Worm (Caenorhabditis elegans): ENCODE data around the gene irld-27.
A peak's percentile ranks its signal among the peaks of the same experiment; 100 is the strongest.

Gene irld-27

DNA sequence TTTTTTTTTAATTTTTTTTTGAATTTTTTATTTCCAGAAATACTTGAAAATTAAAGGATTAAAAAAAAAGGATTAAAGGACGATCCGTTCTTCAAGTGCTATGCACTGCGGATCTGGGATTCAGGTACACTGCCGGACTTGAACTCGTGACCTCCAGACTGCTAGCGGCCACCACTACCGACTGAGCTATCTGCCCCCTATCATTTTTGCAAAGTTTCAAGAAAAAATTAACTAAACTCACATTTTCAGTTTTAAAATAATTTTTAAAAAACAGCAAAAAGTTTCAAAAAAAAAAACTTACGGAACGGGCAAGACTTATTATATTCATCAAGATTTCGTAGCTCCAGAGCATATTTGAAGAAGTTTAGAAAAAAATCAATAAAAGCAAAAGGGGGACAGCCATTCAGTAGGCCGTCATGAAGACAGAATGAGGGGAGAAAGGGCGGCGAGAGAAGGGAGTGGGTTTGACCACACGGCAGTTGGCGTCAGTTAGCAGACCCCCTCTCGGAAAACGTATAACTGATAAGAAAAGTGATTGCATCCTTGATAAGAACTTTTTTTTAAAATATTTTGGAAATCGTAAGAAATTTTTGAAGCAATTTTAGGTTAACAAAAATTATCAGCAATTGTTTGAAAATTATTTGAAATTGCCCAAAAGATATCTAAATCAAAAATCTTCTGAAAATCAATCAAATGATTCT is 21.0 kb upstream of the irld-27 start:
- no peak for TF ChIP-seq klf-2 (GFP tag; conservative IDR thresholded peaks at IDR 0.05)
- peak; percentile 48 for TF ChIP-seq T22C8.4 (GFP tag; IDR thresholded peaks at IDR 0.05)
- no peak for TF ChIP-seq med-1 (GFP tag; optimal IDR thresholded peaks at IDR 0.05; ENCODE audit: insufficient read depth)

DNA sequence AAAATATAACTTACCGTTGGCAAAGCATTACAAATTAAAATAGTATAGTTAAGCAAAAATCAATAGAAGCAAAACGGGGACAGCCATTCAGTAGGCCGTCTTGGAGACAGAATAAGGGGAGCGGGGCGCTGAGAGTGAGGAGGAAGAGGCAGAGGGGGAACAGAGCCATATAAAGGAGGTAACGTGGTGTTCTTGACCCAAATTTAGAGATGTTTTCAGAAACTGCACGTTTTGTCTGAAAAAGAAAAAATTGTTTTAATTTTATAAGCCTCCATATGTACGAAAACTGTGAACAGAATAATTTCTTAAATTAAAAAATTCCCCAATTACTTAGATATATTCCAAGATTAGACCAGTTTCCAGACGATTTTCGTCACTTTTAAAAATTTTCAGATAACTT is 18.7 kb upstream of the irld-27 start, which contains the start of gene F39E9.6:
TSS of gene F39E9.6 (minus strand) at position 101 of the 400 bp plus-strand sequence.
- no peak for TF ChIP-seq klf-2 (GFP tag; conservative IDR thresholded peaks at IDR 0.05)
- TF ChIP-seq ztf-23 (GFP tag; IDR thresholded peaks at IDR 0.05) = no peak
- TF ChIP-seq T22C8.4 (GFP tag; IDR thresholded peaks at IDR 0.05) = no peak
- TF ChIP-seq ztf-29 (GFP tag; IDR thresholded peaks at IDR 0.05) = no peak
- TF ChIP-seq tab-1 (GFP tag; IDR thresholded peaks at IDR 0.05) = no peak
- TF ChIP-seq cog-1 (tag; optimal IDR thresholded peaks at IDR 0.05) = no peak
- no peak for TF ChIP-seq med-1 (GFP tag; optimal IDR thresholded peaks at IDR 0.05; ENCODE audit: insufficient read depth)
- no peak for TF ChIP-seq flt-1 (GFP tag; IDR thresholded peaks at IDR 0.05)
- no peak for TF ChIP-seq ref-1 (GFP tag; conservative IDR thresholded peaks at IDR 0.05)

- TF ChIP-seq klf-2 (GFP tag; conservative IDR thresholded peaks at IDR 0.05) (no peak), flt-1 (GFP tag; IDR thresholded peaks at IDR 0.05) (no peak), ztf-29 (GFP tag; IDR thresholded peaks at IDR 0.05) (no peak), T22C8.4 (GFP tag; IDR thresholded peaks at IDR 0.05) (no peak), ref-1 (GFP tag; conservative IDR thresholded peaks at IDR 0.05) (no peak), tab-1 (GFP tag; IDR thresholded peaks at IDR 0.05) (no peak), med-1 (GFP tag; optimal IDR thresholded peaks at IDR 0.05; ENCODE audit: insufficient read depth) (no peak), ztf-23 (GFP tag; IDR thresholded peaks at IDR 0.05) (no peak), cog-1 (tag; optimal IDR thresholded peaks at IDR 0.05) (no peak)
Measured at ce11 chrII:3318839-3319238, 13.3 kb upstream of the irld-27 start.

DNA sequence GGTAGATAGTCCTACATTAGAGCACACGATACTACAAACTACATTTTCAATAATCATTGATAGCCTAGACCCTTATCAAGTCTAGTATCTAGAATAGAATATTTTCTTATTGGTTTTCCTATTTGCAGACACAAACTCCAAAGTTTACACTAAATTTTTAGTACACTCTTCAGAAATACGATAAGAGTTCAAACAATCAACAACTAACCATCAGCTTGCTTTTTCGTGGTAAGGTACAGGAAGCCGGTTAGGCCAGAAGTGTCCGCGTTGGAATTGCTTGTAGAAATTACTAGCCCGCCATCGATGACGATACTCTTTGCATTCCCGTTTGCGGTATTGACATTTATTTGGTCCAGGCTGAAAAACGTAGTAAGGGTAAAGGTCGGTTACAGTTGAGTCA is 9.9 kb upstream of the irld-27 start, which contains the start of gene Y46D2A.1:
TSS of gene Y46D2A.1 (plus strand) at position 301 of the 400 bp plus-strand sequence.
- TF ChIP-seq flt-1 (GFP tag; IDR thresholded peaks at IDR 0.05) (no peak), tab-1 (GFP tag; IDR thresholded peaks at IDR 0.05) (no peak), ref-1 (GFP tag; conservative IDR thresholded peaks at IDR 0.05) (no peak), med-1 (GFP tag; optimal IDR thresholded peaks at IDR 0.05; ENCODE audit: insufficient read depth) (no peak), T22C8.4 (GFP tag; IDR thresholded peaks at IDR 0.05) (no peak), cog-1 (tag; optimal IDR thresholded peaks at IDR 0.05) (no peak), ztf-29 (GFP tag; IDR thresholded peaks at IDR 0.05) (no peak), ztf-23 (GFP tag; IDR thresholded peaks at IDR 0.05) (no peak), klf-2 (GFP tag; conservative IDR thresholded peaks at IDR 0.05) (no peak)

ce11 chrII:3323179-3323578 is 9.0 kb upstream of the irld-27 start, which contains the start of gene Y46D2A.2:
Gene Y46D2A.2 (minus strand): TSS chrII:3323279.
- no peak for TF ChIP-seq tab-1 (GFP tag; IDR thresholded peaks at IDR 0.05)

DNA sequence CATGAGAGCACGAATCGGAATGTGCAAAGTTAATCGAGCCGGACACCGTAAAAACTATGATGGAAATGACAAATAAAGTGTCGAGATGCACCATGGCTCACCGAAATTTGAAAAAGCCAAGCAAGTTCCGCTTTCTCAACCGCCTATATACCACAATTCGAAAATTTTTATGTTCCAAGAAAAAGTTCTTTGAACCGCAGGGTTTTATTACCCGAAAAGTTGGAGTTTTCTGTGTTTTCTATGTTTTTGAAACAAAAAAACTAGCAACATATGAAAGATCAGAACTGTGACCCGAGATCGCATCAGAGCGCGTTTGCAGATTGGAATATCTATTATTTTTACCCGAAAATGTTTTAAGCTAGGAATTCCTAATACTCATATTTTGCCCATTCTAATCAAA is 5.0 kb upstream of the irld-27 start, which contains the start of gene Y46D2A.3:
TSS of gene Y46D2A.3 (minus strand) at position 101 of the 400 bp plus-strand sequence.
- TF ChIP-seq med-1 (GFP tag; optimal IDR thresholded peaks at IDR 0.05; ENCODE audit: insufficient read depth) = no peak
- TF ChIP-seq ztf-23 (GFP tag; IDR thresholded peaks at IDR 0.05) = no peak
- TF ChIP-seq tab-1 (GFP tag; IDR thresholded peaks at IDR 0.05) = no peak
- no peak for TF ChIP-seq T22C8.4 (GFP tag; IDR thresholded peaks at IDR 0.05)
- no peak for TF ChIP-seq cog-1 (tag; optimal IDR thresholded peaks at IDR 0.05)
- no peak for TF ChIP-seq ref-1 (GFP tag; conservative IDR thresholded peaks at IDR 0.05)
- no peak for TF ChIP-seq flt-1 (GFP tag; IDR thresholded peaks at IDR 0.05)
- no peak for TF ChIP-seq ztf-29 (GFP tag; IDR thresholded peaks at IDR 0.05)
- TF ChIP-seq klf-2 (GFP tag; conservative IDR thresholded peaks at IDR 0.05) = no peak

DNA sequence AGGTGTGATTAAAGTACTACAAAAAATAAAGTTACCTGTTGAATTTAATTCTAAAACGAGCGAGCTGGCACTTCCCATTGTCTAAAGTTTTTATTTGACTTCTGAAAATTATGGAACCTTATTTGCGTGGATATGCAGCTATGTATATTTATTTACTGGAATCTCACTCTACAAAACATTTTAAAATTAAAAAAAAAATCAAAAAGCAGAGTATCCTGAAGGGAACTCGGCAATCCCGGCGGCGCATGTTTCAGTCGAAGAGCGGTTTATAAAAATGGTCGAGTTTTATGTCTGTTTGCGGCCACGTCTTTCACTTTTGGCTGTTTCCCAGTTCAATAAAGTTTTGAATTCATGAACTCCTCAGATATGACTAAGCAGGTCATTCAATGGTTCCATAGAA is 4.9 kb downstream of the irld-27 start, which contains the start of gene F14D2.19:
TSS of gene F14D2.19 (minus strand) at position 101 of the 400 bp plus-strand sequence.
- TF ChIP-seq tab-1 (GFP tag; IDR thresholded peaks at IDR 0.05) (no peak), ztf-23 (GFP tag; IDR thresholded peaks at IDR 0.05) (no peak), med-1 (GFP tag; optimal IDR thresholded peaks at IDR 0.05; ENCODE audit: insufficient read depth) (no peak), ref-1 (GFP tag; conservative IDR thresholded peaks at IDR 0.05) (no peak), ztf-29 (GFP tag; IDR thresholded peaks at IDR 0.05) (no peak), flt-1 (GFP tag; IDR thresholded peaks at IDR 0.05) (no peak), T22C8.4 (GFP tag; IDR thresholded peaks at IDR 0.05) (no peak), klf-2 (GFP tag; conservative IDR thresholded peaks at IDR 0.05) (no peak), cog-1 (tag; optimal IDR thresholded peaks at IDR 0.05) (no peak)

DNA sequence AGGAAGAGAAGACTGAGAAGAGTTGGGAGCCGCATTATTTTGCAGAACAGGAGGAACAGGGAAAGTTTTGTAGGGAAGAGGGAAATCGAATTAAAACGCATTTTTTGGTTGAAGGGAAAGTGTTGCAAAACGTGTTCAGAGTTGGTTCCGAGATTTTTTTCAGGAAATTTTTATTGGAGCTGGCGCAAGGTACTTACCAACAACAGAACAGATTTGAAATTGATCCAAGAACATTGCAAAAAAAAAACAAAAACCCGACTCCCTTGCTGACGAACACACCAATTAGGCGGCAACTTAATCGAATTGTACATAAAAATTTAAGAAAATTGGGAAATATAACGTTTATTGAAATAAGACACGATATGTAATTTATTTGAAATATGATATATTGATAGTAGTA is 6.4 kb downstream of the irld-27 start, which contains the start of gene F14D2.7:
TSS of gene F14D2.7 (minus strand) at position 101 of the 400 bp plus-strand sequence.
- TF ChIP-seq ztf-23 (GFP tag; IDR thresholded peaks at IDR 0.05) (no peak), flt-1 (GFP tag; IDR thresholded peaks at IDR 0.05) (no peak), ztf-29 (GFP tag; IDR thresholded peaks at IDR 0.05) (no peak), cog-1 (tag; optimal IDR thresholded peaks at IDR 0.05) (no peak), ref-1 (GFP tag; conservative IDR thresholded peaks at IDR 0.05) (no peak), tab-1 (GFP tag; IDR thresholded peaks at IDR 0.05) (no peak), T22C8.4 (GFP tag; IDR thresholded peaks at IDR 0.05) (no peak), klf-2 (GFP tag; conservative IDR thresholded peaks at IDR 0.05) (no peak), med-1 (GFP tag; optimal IDR thresholded peaks at IDR 0.05; ENCODE audit: insufficient read depth) (no peak)

- TF ChIP-seq T22C8.4 (GFP tag; IDR thresholded peaks at IDR 0.05) (peak; percentile 14; the same call in 1 of the 2 replicates), ztf-23 (GFP tag; IDR thresholded peaks at IDR 0.05) (no peak)
Measured at ce11 chrII:3340251-3340650, 8.1 kb downstream of the irld-27 start, which contains the start of gene F14D2.5. Gene F14D2.5 (plus strand): TSS chrII:3340551.

DNA sequence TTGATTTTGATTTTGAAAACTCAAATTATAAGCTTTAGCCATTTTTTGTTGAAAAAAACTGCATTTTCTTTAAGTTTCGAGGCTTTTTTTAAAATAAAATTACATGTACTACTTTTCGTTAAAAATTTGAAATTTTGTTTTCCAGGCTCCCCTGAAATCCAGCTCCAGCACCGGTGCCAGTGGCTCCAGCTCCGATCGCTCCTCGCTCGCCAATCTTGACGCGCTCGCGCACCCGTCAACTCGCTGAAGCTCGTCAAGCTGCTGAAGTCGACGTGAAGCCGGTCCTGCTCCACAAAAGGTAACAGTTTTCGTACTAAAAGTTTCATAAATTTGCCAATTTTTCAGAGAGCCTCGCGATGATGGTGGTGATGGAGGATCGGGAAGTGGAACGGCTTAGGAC is 8.7 kb downstream of the irld-27 start:
- TF ChIP-seq cog-1 (tag; optimal IDR thresholded peaks at IDR 0.05) (no peak), ztf-23 (GFP tag; IDR thresholded peaks at IDR 0.05) (no peak), tab-1 (GFP tag; IDR thresholded peaks at IDR 0.05) (no peak), ref-1 (GFP tag; conservative IDR thresholded peaks at IDR 0.05) (no peak), klf-2 (GFP tag; conservative IDR thresholded peaks at IDR 0.05) (no peak), med-1 (GFP tag; optimal IDR thresholded peaks at IDR 0.05; ENCODE audit: insufficient read depth) (no peak), T22C8.4 (GFP tag; IDR thresholded peaks at IDR 0.05) (no peak), flt-1 (GFP tag; IDR thresholded peaks at IDR 0.05) (no peak), ztf-29 (GFP tag; IDR thresholded peaks at IDR 0.05) (no peak)
